Fruit fly (Drosophila melanogaster): ENCODE data around the gene Zip99C.

The Zip99C gene

DNA sequence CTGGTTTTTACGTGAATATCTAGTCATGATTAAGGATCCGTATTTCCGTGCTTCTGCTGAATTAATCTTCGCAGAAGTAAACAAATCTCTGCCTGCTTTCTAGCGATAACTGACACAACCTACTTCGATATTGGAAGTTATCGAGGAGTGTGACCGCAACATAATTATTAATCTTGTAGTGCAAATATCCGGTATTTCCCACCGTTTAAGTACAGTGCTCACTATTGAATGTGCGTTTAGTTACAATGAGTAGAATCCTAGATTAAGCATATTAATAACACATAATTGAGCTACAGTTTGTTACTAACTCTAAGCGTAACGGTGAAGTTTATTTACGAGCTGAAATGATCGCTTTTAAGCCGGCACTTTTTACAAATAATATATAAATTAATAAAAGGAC, 8.9 kb downstream of the Zip99C start (continued):
- TF ChIP-seq CG12071 (GFP tag; optimal IDR thresholded peaks at IDR 0.05) (peak; percentile 30), nerfin-2 (GFP tag; IDR thresholded peaks at IDR 0.05; ENCODE audit: partially characterized antibody) (peak; percentile 58; the same call in 1 of the 2 replicates), dysf (GFP tag; IDR thresholded peaks at IDR 0.05) (peak; percentile 63; the same call in 2 of the 3 replicates), dan (GFP tag; IDR thresholded peaks at IDR 0.05) (no peak), CG7271 (tag; optimal IDR thresholded peaks at IDR 0.05) (peak; percentile 45), CG6791 (GFP tag; IDR thresholded peaks at IDR 0.05; ENCODE audit: partially characterized antibody) (peak; percentile 50; the same call in 1 of the 3 replicates), sna (GFP tag; IDR thresholded peaks at IDR 0.05; ENCODE audit: partially characterized antibody) (0 out of 2 replicates have a peak, but pooled peaks have one; percentile 49), phol (tag; optimal IDR thresholded peaks at IDR 0.05) (peak; percentile 33), nmo (GFP tag; optimal IDR thresholded peaks at IDR 0.05) (peak; percentile 40), lov (optimal IDR thresholded peaks at IDR 0.05) (no peak), lov (GFP tag; IDR thresholded peaks at IDR 0.05) (no peak), dati (GFP tag; IDR thresholded peaks at IDR 0.05) (peak; percentile 23; the same call in 1 of the 2 replicates), CG12155 (GFP tag; optimal IDR thresholded peaks at IDR 0.05) (peak; percentile 40), pum (GFP tag; optimal IDR thresholded peaks at IDR 0.05) (no peak), Dek (tag; optimal IDR thresholded peaks at IDR 0.05) (peak; percentile 34), zfh2 (GFP tag; optimal IDR thresholded peaks at IDR 0.05) (peak; percentile 37), tap (tag; optimal IDR thresholded peaks at IDR 0.05) (no peak), CG3407 (GFP tag; optimal IDR thresholded peaks at IDR 0.05) (no peak), CG18011 (GFP tag; optimal IDR thresholded peaks at IDR 0.05) (peak; percentile 38), CG13287 (GFP tag; IDR thresholded peaks at IDR 0.05; ENCODE audit: partially characterized antibody) (peak; percentile 69), gcm (GFP tag; optimal IDR thresholded peaks at IDR 0.05) (peak; percentile 38), CG9817 (tag; optimal IDR thresholded peaks at IDR 0.05) (peak; percentile 45), tx (GFP tag; optimal IDR thresholded peaks at IDR 0.05) (no peak), kni (GFP tag; optimal IDR thresholded peaks at IDR 0.05) (no peak), mirr (GFP tag; optimal IDR thresholded peaks at IDR 0.05) (peak; percentile 75), Dfd (GFP tag; optimal IDR thresholded peaks at IDR 0.05) (no peak), amos (GFP tag; IDR thresholded peaks at IDR 0.05; ENCODE audit: partially characterized antibody) (peak; percentile 31; the same call in 1 of the 2 replicates), Chrac-16 (GFP tag; optimal IDR thresholded peaks at IDR 0.05) (peak; percentile 21), cato (GFP tag; optimal IDR thresholded peaks at IDR 0.05; ENCODE audit: borderline replicate concordance) (no peak), CG14710 (tag; optimal IDR thresholded peaks at IDR 0.05) (peak; percentile 78), aop (GFP tag; IDR thresholded peaks at IDR 0.05) (no peak), CG10979 (tag; optimal IDR thresholded peaks at IDR 0.05) (peak; percentile 28), Opbp (GFP tag; IDR thresholded peaks at IDR 0.05; ENCODE audit: partially characterized antibody) (0 out of 3 replicates have a peak, but pooled peaks have one; percentile 27), HLH54F (GFP tag; optimal IDR thresholded peaks at IDR 0.05) (peak; percentile 21), CG8281 (tag; optimal IDR thresholded peaks at IDR 0.05) (no peak), chinmo (GFP tag; IDR thresholded peaks at IDR 0.05; ENCODE audit: partially characterized antibody) (no peak), Trl (optimal IDR thresholded peaks at IDR 0.05) (no peak), Trl (GFP tag; optimal IDR thresholded peaks at IDR 0.05) (peak; percentile 4), chif (GFP tag; optimal IDR thresholded peaks at IDR 0.05) (peak in 1 of 2 experiments; percentile 28), ssp (GFP tag; IDR thresholded peaks at IDR 0.05) (peak; percentile 52), stwl (tag; optimal IDR thresholded peaks at IDR 0.05) (peak; percentile 91), CG10565 (GFP tag; optimal IDR thresholded peaks at IDR 0.05) (no peak), Ets97D (GFP tag; optimal IDR thresholded peaks at IDR 0.05) (peak; percentile 90), CG11696 (GFP tag; IDR thresholded peaks at IDR 0.05) (0 out of 2 replicates have a peak, but pooled peaks have one; percentile 25), ems (GFP tag; optimal IDR thresholded peaks at IDR 0.05) (no peak), Six4 (GFP tag; optimal IDR thresholded peaks at IDR 0.05) (peak; percentile 8), Jarid2 (GFP tag; optimal IDR thresholded peaks at IDR 0.05) (no peak), CG13775 (GFP tag; optimal IDR thresholded peaks at IDR 0.05) (peak; percentile 9), CTCF (GFP tag; optimal IDR thresholded peaks at IDR 0.05) (peak; percentile 31), schlank (tag; optimal IDR thresholded peaks at IDR 0.05) (peak; percentile 21)

All from whole organism, embryonic.